Worm (Caenorhabditis elegans) whole organism, L4/young adult: ENCODE measurements around the gene Y48E1C.1.

Source experiments
- W03F9.2 ChIP-seq: fragments of 150-350 bp; optimal IDR thresholded peaks from 2 replicates; lab custom pipeline; 2014; ENCODE audit warnings: missing biosample characterization, missing genetic modification characterization
- dao-5 ChIP-seq: sonication (generic microtip); optimal IDR thresholded peaks from 2 replicates; lab custom pipeline; 2016; ENCODE audit warnings: missing genotype, missing genetic modification characterization, moderate library complexity, missing compliant biosample characterization
- him-1 ChIP-seq: sonication (generic microtip); optimal IDR thresholded peaks from 2 replicates; lab custom pipeline; 2016; ENCODE audit warnings: missing genotype, missing genetic modification reagents, missing genetic modification characterization, missing compliant biosample characterization

Gene Y48E1C.1

ce11 chrII:13414554-13415057, at the start of gene Y48E1C.1:
Gene Y48E1C.1 (plus strand): TSS chrII:13415007.
- TF ChIP-seq him-1 (no peak), W03F9.2 (no peak), dao-5 (tag; lab: Kevin White, UChicago) (no peak)

ce11 chrII:13367784-13368183, 47.0 kb upstream of the Y48E1C.1 start:
- TF ChIP-seq W03F9.2 (no peak), him-1 (no peak), dao-5 (tag; lab: Kevin White, UChicago) (no peak)

- TF ChIP-seq dao-5 (tag; lab: Kevin White, UChicago): no peak
- TF ChIP-seq W03F9.2: peak; percentile 91
These were observed 45.6 kb upstream of the Y48E1C.1 start, which contains the start of gene Y48C3A.20 for ce11 chrII:13369231-13369630. Gene Y48C3A.20 (plus strand): TSS chrII:13369607.

ce11 chrII:13376112-13376511, 38.7 kb upstream of the Y48E1C.1 start, which contains the start of gene Y48C3A.12:
Gene Y48C3A.12 (plus strand): TSS chrII:13376412.
- TF ChIP-seq him-1 (no peak), W03F9.2 (no peak), dao-5 (tag; lab: Kevin White, UChicago) (no peak)

ce11 chrII:13383061-13383460, 31.7 kb upstream of the Y48E1C.1 start:
- TF ChIP-seq him-1 (no peak), W03F9.2 (no peak), dao-5 (tag; lab: Kevin White, UChicago) (no peak)

ce11 chrII:13389461-13389860, 25.3 kb upstream of the Y48E1C.1 start, which contains the start of gene Y48C3A.14:
Gene Y48C3A.14 (plus strand): TSS chrII:13389761.
- TF ChIP-seq him-1 (no peak), W03F9.2 (no peak), dao-5 (tag; lab: Kevin White, UChicago) (no peak)

ce11 chrII:13401549-13401948, 13.3 kb upstream of the Y48E1C.1 start:
- TF ChIP-seq W03F9.2 (no peak), him-1 (no peak)

ce11 chrII:13402680-13403079, 12.1 kb upstream of the Y48E1C.1 start, which contains the start of gene pinn-4:
Gene pinn-4 (plus strand): TSS chrII:13402980.
- no peak for TF ChIP-seq him-1

- no peak for TF ChIP-seq dao-5 (tag; lab: Kevin White, UChicago)
- TF ChIP-seq W03F9.2: no peak
- no peak for TF ChIP-seq him-1
These were observed 9.0 kb upstream of the Y48E1C.1 start, which contains the start of gene efl-2 for ce11 chrII:13405840-13406239. Gene efl-2 (plus strand): TSS chrII:13406140.

- TF ChIP-seq W03F9.2 (no peak), him-1 (no peak), dao-5 (tag; lab: Kevin White, UChicago) (no peak)
These were observed 2.5 kb upstream of the Y48E1C.1 start, which contains the start of gene Y48C3A.18 for ce11 chrII:13412335-13412734. Gene Y48C3A.18 (plus strand): TSS chrII:13412635.

- no peak for TF ChIP-seq W03F9.2
- no peak for TF ChIP-seq him-1
- TF ChIP-seq dao-5 (tag; lab: Kevin White, UChicago): no peak
These were observed 708 bp upstream of the Y48E1C.1 start for ce11 chrII:13414099-13414498.

ce11 chrII:13416552-13416951, 1.7 kb downstream of the Y48E1C.1 start:
- TF ChIP-seq him-1 (no peak), W03F9.2 (no peak), dao-5 (tag; lab: Kevin White, UChicago) (no peak)

ce11 chrII:13417452-13418031, 2.7 kb downstream of the Y48E1C.1 start:
- TF ChIP-seq him-1 (no peak), W03F9.2 (no peak), dao-5 (tag; lab: Kevin White, UChicago) (no peak)

ce11 chrII:13424242-13424641, 9.4 kb downstream of the Y48E1C.1 start, which contains the start of gene Y48E1C.2:
Gene Y48E1C.2 (plus strand): TSS chrII:13424542.
- TF ChIP-seq W03F9.2 (no peak), him-1 (no peak), dao-5 (tag; lab: Kevin White, UChicago) (no peak)

- TF ChIP-seq dao-5 (tag; lab: Kevin White, UChicago): no peak
- no peak for TF ChIP-seq him-1
- TF ChIP-seq W03F9.2: no peak
These were observed 21.9 kb downstream of the Y48E1C.1 start, which contains the start of gene Y48E1C.4 for ce11 chrII:13436725-13437124. Gene Y48E1C.4 (minus strand): TSS chrII:13436825.

- no peak for TF ChIP-seq him-1
- no peak for TF ChIP-seq W03F9.2
- TF ChIP-seq dao-5 (tag; lab: Kevin White, UChicago): no peak
These were observed 29.5 kb downstream of the Y48E1C.1 start for ce11 chrII:13444307-13444706.
